Worm (Caenorhabditis elegans): ENCODE results near the gene sec-61.G.

ce11 chrV:10890980-10891379, 6.0 kb downstream of the sec-61.G start, which contains the start of gene F32D8.12:
- TF ChIP-seq ces-1 (GFP tag; optimal IDR thresholded peaks at IDR 0.05), result no peak
- TF ChIP-seq F49E8.2 (tag; optimal IDR thresholded peaks at IDR 0.05; ENCODE audit: borderline replicate concordance), result no peak
- no peak for TF ChIP-seq pqm-1 (tag; optimal IDR thresholded peaks at IDR 0.05)
- TF ChIP-seq mep-1 (tag; optimal IDR thresholded peaks at IDR 0.05), result peak; percentile 34
- TF ChIP-seq zip-11 (GFP tag; IDR thresholded peaks at IDR 0.05), result no peak
- TF ChIP-seq nhr-28 (tag; optimal IDR thresholded peaks at IDR 0.05), result peak; percentile 73
